Worm (Caenorhabditis elegans): ENCODE results near the gene wdr-4.

DNA sequence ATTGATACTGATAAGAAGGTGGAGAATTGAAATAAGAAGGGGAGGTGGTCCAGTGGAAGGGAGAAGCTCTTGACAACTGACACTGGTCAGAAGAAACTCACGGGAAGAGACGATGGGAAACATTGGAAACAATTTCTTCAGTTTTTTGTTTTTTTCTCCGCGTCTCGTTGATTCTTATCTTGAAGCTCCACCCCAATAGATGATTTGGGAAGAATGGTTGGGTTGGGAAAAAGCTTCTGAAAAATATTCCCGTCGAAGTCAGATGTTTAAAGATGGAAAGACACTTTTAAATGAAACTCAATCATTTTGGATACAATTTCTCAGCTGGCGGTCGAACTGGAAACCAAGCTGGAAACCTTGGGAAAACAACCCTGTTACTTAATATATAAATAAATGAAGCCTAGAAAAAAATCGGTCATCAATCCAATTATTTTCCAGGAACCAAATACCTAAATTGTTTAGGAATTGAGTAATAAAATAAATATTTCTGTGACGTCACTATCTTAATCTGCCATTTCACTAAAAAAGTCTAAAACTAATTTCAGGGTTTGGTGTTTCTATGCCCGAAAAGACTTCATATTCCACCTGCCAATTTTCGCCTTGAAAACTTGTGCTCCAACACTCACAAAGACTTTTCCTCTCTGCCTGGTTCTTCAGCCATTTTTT lies 4.7 kb downstream of the wdr-4 start, which contains the start of the genes Y102E9.5 and odr-4:
- TF ChIP-seq ztf-11 (tag; optimal IDR thresholded peaks at IDR 0.05) (no peak), ama-1 (optimal IDR thresholded peaks at IDR 0.05) (no peak)

Data from whole organism, L3 larva.